Fruit fly (Drosophila melanogaster) whole organism, prepupa: ENCODE measurements around the gene Cisd2.
A peak's percentile ranks its signal among the peaks of the same experiment; 100 is the strongest.

ENCODE experiments used
- Blimp-1 ChIP-seq: fragments of 200-800 bp; sonication (Bioruptor generic); optimal IDR thresholded peaks from 3 replicates; lab custom pipeline; 2017; ENCODE audit warnings: missing biosample characterization, missing genetic modification characterization, mild to moderate bottlenecking, moderate library complexity, missing genetic modification reagents
- CG10631 ChIP-seq: fragments of 200-800 bp; sonication (Bioruptor generic); optimal IDR thresholded peaks from 2 replicates; lab custom pipeline; 2016; ENCODE audit warnings: missing biosample characterization, missing genetic modification characterization
- CG10669 ChIP-seq: fragments of 200-800 bp; sonication (Bioruptor generic); optimal IDR thresholded peaks from 3 replicates; lab custom pipeline; 2018; ENCODE audit warnings: missing biosample characterization, mild to moderate bottlenecking, missing genetic modification characterization, moderate library complexity
- CG11294 ChIP-seq: fragments of 200-800 bp; sonication (Bioruptor generic); IDR thresholded peaks from 2 replicates; pipeline ENCODE4 v1.3.6; 2022; ENCODE audit warnings: missing biosample characterization, missing genetic modification characterization
- CG11762 ChIP-seq: fragments of 200-800 bp; sonication (Bioruptor generic); optimal IDR thresholded peaks from 3 replicates; lab custom pipeline; 2016; ENCODE audit warnings: missing biosample characterization, missing genetic modification characterization; ENCODE audit not compliant: insufficient read depth
- CG11902 ChIP-seq: fragments of 200-800 bp; sonication (Bioruptor generic); optimal IDR thresholded peaks from 3 replicates; lab custom pipeline; 2016; ENCODE audit warnings: missing biosample characterization, missing genetic modification characterization
- CG15336 ChIP-seq: fragments of 200-800 bp; sonication (Bioruptor generic); IDR thresholded peaks from 2 replicates; pipeline ENCODE4 v1.3.6; 2022; ENCODE audit warnings: missing biosample characterization, missing genetic modification characterization
- CG1621 ChIP-seq: fragments of 200-800 bp; sonication (Bioruptor generic); optimal IDR thresholded peaks from 3 replicates; lab custom pipeline; 2018; ENCODE audit warnings: missing biosample characterization, mild to moderate bottlenecking, missing genetic modification characterization
- CG16779 ChIP-seq: fragments of 200-800 bp; sonication (Bioruptor generic); optimal IDR thresholded peaks from 3 replicates; lab custom pipeline; 2017; ENCODE audit warnings: missing biosample characterization, mild to moderate bottlenecking, missing genetic modification characterization
- CG3032 ChIP-seq: fragments of 200-800 bp; optimal IDR thresholded peaks from 2 replicates; lab custom pipeline; 2019; ENCODE audit warnings: missing biosample characterization, mild to moderate bottlenecking, missing genetic modification characterization, moderate library complexity
- CG31627 ChIP-seq: fragments of 200-800 bp; sonication (Bioruptor generic); optimal IDR thresholded peaks from 3 replicates; lab custom pipeline; 2016; ENCODE audit warnings: missing biosample characterization, missing genetic modification characterization
- CG34406 ChIP-seq: fragments of 200-800 bp; sonication (Bioruptor generic); optimal IDR thresholded peaks from 3 replicates; lab custom pipeline; 2016; ENCODE audit warnings: missing biosample characterization, missing genetic modification characterization
- CG4318 ChIP-seq: fragments of 200-800 bp; sonication (Bioruptor generic); optimal IDR thresholded peaks from 3 replicates; lab custom pipeline; 2017; ENCODE audit warnings: missing biosample characterization, mild to moderate bottlenecking, missing genetic modification characterization
- CG6163 ChIP-seq: fragments of 200-800 bp; sonication (Bioruptor generic); IDR thresholded peaks from 3 replicates; pipeline ENCODE4 v1.3.6; 2022; ENCODE audit warnings: missing biosample characterization, missing genetic modification characterization
- CG6276 ChIP-seq: fragments of 200-800 bp; sonication (Bioruptor generic); optimal IDR thresholded peaks from 2 replicates; lab custom pipeline; 2017; ENCODE audit warnings: missing biosample characterization, mild to moderate bottlenecking, missing genetic modification characterization
- CG6792 ChIP-seq: fragments of 200-800 bp; sonication (Bioruptor generic); optimal IDR thresholded peaks from 3 replicates; lab custom pipeline; 2016; ENCODE audit warnings: missing biosample characterization, missing genetic modification characterization
- CG6854 ChIP-seq: fragments of 200-800 bp; sonication (Bioruptor generic); optimal IDR thresholded peaks from 2 replicates; lab custom pipeline; 2017; ENCODE audit warnings: missing biosample characterization, mild to moderate bottlenecking, missing genetic modification characterization
- CG7368 ChIP-seq: fragments of 200-800 bp; sonication (Bioruptor generic); optimal IDR thresholded peaks from 3 replicates; lab custom pipeline; 2016; ENCODE audit warnings: missing biosample characterization, missing genetic modification characterization
- CG8119 ChIP-seq: fragments of 200-800 bp; sonication (Bioruptor generic); IDR thresholded peaks from 3 replicates; pipeline ENCODE4 v1.3.6; 2022; ENCODE audit warnings: missing biosample characterization, missing genetic modification characterization
- CG8319 ChIP-seq: fragments of 200-800 bp; sonication (Bioruptor generic); optimal IDR thresholded peaks from 3 replicates; lab custom pipeline; 2016; ENCODE audit warnings: missing biosample characterization, missing genetic modification characterization
- CG8632 ChIP-seq: fragments of 200-800 bp; sonication (Bioruptor generic); optimal IDR thresholded peaks from 3 replicates; lab custom pipeline; 2016; ENCODE audit warnings: missing biosample characterization, missing genetic modification characterization
- Eip75B ChIP-seq: fragments of 200-800 bp; sonication (Bioruptor generic); optimal IDR thresholded peaks from 3 replicates; lab custom pipeline; 2016; ENCODE audit warnings: missing biosample characterization, missing genetic modification characterization
- Eip78C ChIP-seq: fragments of 200-800 bp; sonication (Bioruptor generic); peaks from one replicate; lab custom pipeline; 2016; ENCODE audit warnings: missing biosample characterization, missing genetic modification characterization
- Eip93F ChIP-seq: fragments of 200-800 bp; sonication (Bioruptor generic); optimal IDR thresholded peaks from 2 replicates; lab custom pipeline; 2016; ENCODE audit warnings: missing biosample characterization, mild to moderate bottlenecking, missing genetic modification characterization
- Ets21C ChIP-seq: fragments of 200-800 bp; sonication (Bioruptor generic); optimal IDR thresholded peaks from 3 replicates; lab custom pipeline; 2016; ENCODE audit warnings: missing biosample characterization, missing genetic modification characterization
- Ets96B ChIP-seq: fragments of 200-800 bp; optimal IDR thresholded peaks from 2 replicates; lab custom pipeline; 2019; ENCODE audit warnings: missing biosample characterization, mild to moderate bottlenecking, missing genetic modification characterization, moderate library complexity
- Gug ChIP-seq: fragments of 200-800 bp; sonication (Bioruptor generic); IDR thresholded peaks from 2 replicates; pipeline ENCODE4 v1.3.6; 2022; ENCODE audit warnings: missing biosample characterization, missing genetic modification characterization
- Hr38 ChIP-seq: sonication (Bioruptor generic); optimal IDR thresholded peaks from 2 replicates; lab custom pipeline; 2016; ENCODE audit warnings: missing biosample characterization, missing genetic modification characterization
- Hr4 ChIP-seq: fragments of 200-800 bp; sonication (Bioruptor generic); optimal IDR thresholded peaks from 3 replicates; lab custom pipeline; 2016; ENCODE audit warnings: missing biosample characterization, missing genetic modification characterization
- Met ChIP-seq: fragments of 200-800 bp; sonication (Bioruptor generic); optimal IDR thresholded peaks from 3 replicates; lab custom pipeline; 2016; ENCODE audit warnings: missing biosample characterization, missing genetic modification characterization
- OdsH ChIP-seq: fragments of 200-800 bp; sonication (Bioruptor generic); optimal IDR thresholded peaks from 3 replicates; lab custom pipeline; 2016; ENCODE audit warnings: missing biosample characterization, missing genetic modification characterization
- Sox102F ChIP-seq: fragments of 200-800 bp; sonication (Bioruptor generic); optimal IDR thresholded peaks from 2 replicates; lab custom pipeline; 2016; ENCODE audit warnings: missing biosample characterization, mild to moderate bottlenecking, missing genetic modification characterization
- Sox15 ChIP-seq: fragments of 200-800 bp; sonication (Bioruptor generic); optimal IDR thresholded peaks from 3 replicates; lab custom pipeline; 2016; ENCODE audit warnings: missing biosample characterization, missing genetic modification characterization
- achi ChIP-seq: fragments of 200-800 bp; sonication (Bioruptor generic); optimal IDR thresholded peaks from 3 replicates; lab custom pipeline; 2016; ENCODE audit warnings: missing biosample characterization, missing genetic modification characterization
- cyc ChIP-seq: fragments of 200-800 bp; sonication (Bioruptor generic); optimal IDR thresholded peaks from 3 replicates; lab custom pipeline; 2016; ENCODE audit warnings: missing biosample characterization, missing genetic modification characterization
- esn ChIP-seq: fragments of 200-800 bp; sonication (Bioruptor generic); optimal IDR thresholded peaks from 2 replicates; lab custom pipeline; 2016; ENCODE audit warnings: missing biosample characterization, mild to moderate bottlenecking, missing genetic modification characterization, moderate library complexity
- fd85E ChIP-seq: fragments of 200-800 bp; sonication (Bioruptor generic); optimal IDR thresholded peaks from 3 replicates; lab custom pipeline; 2016; ENCODE audit warnings: missing biosample characterization, missing genetic modification characterization
- fkh ChIP-seq: fragments of 200-800 bp; sonication (Bioruptor generic); optimal IDR thresholded peaks from 3 replicates; lab custom pipeline; 2017; ENCODE audit warnings: missing biosample characterization, mild to moderate bottlenecking, missing genetic modification characterization, moderate library complexity
- salr ChIP-seq, 2 experiments: fragments of 200-800 bp; sonication (Bioruptor generic); optimal IDR thresholded peaks; 3 replicates each; lab custom pipeline; 2016 to 2018; ENCODE audit warnings: missing biosample characterization in 2 of 2, missing genetic modification characterization in 2 of 2, mild to moderate bottlenecking in 1 of 2
- spab ChIP-seq: fragments of 200-800 bp; sonication (Bioruptor generic); optimal IDR thresholded peaks from 2 replicates; lab custom pipeline; 2017; ENCODE audit warnings: missing biosample characterization, mild to moderate bottlenecking, missing genetic modification characterization, missing genetic modification reagents
- ss ChIP-seq, 2 experiments: fragments of 200-800 bp; sonication (Bioruptor generic); optimal IDR thresholded peaks; 2 replicates in 1 of 2; 3 replicates in 1 of 2; lab custom pipeline; 2017 to 2018; ENCODE audit warnings: mild to moderate bottlenecking in 2 of 2, missing biosample characterization in 2 of 2, missing genetic modification characterization in 2 of 2, moderate library complexity in 1 of 2
- svp ChIP-seq: fragments of 200-800 bp; sonication (Bioruptor generic); peaks from one replicate; lab custom pipeline; 2016; ENCODE audit warnings: missing biosample characterization, missing genetic modification characterization
- topi ChIP-seq: fragments of 200-800 bp; sonication (Bioruptor generic); optimal IDR thresholded peaks from 3 replicates; lab custom pipeline; 2016; ENCODE audit warnings: missing biosample characterization, missing genetic modification characterization
- vri ChIP-seq: fragments of 200-800 bp; sonication (Bioruptor generic); optimal IDR thresholded peaks from 3 replicates; lab custom pipeline; 2016; ENCODE audit warnings: missing biosample characterization, mild to moderate bottlenecking, missing genetic modification characterization

Gene Cisd2

DNA sequence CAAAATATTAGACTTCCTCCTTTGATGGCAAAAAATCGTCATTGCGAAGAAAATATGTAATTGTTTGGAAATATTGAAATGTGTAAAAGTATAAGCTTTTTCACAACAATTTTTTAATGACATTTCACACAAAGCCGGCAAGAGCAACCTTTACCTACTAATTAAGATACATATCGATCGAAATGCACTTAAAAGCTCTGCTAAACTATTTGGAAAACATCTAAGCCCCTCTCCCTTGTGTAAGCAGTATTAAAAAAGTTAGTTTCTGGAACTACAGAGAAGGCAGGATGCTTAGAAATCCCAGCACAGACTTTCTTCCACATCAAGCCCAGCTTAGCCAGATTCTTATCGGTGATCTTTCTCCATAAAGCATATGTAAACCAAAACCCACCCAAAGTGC lies 19.2 kb downstream of the Cisd2 start, which contains the start of gene Cyt-c1L:
Gene Cyt-c1L, minus strand, starts transcription at position 101 of the 400 bp plus-strand sequence.
- no peak for TF ChIP-seq CG6163 (GFP tag; lab: Robert Waterston, UW)
- no peak for TF ChIP-seq ss (GFP tag; optimal IDR thresholded peaks at IDR 0.05; lab: Kevin White, UChicago)
- TF ChIP-seq CG10669 (GFP tag; lab: Kevin White, UChicago): no peak
- TF ChIP-seq achi (GFP tag; lab: Kevin White, UChicago): no peak
- no peak for TF ChIP-seq CG15336 (GFP tag; lab: Robert Waterston, UW)

dm6 chr3R:29202418-29202817 lies 20.8 kb downstream of the Cisd2 start, which contains the start of gene Mesh1:
Gene Mesh1, minus strand, starts transcription at chr3R:29202525.
- peak; percentile 13 for TF ChIP-seq fkh (GFP tag; lab: Kevin White, UChicago)
- TF ChIP-seq topi (GFP tag; lab: Kevin White, UChicago): no peak

DNA sequence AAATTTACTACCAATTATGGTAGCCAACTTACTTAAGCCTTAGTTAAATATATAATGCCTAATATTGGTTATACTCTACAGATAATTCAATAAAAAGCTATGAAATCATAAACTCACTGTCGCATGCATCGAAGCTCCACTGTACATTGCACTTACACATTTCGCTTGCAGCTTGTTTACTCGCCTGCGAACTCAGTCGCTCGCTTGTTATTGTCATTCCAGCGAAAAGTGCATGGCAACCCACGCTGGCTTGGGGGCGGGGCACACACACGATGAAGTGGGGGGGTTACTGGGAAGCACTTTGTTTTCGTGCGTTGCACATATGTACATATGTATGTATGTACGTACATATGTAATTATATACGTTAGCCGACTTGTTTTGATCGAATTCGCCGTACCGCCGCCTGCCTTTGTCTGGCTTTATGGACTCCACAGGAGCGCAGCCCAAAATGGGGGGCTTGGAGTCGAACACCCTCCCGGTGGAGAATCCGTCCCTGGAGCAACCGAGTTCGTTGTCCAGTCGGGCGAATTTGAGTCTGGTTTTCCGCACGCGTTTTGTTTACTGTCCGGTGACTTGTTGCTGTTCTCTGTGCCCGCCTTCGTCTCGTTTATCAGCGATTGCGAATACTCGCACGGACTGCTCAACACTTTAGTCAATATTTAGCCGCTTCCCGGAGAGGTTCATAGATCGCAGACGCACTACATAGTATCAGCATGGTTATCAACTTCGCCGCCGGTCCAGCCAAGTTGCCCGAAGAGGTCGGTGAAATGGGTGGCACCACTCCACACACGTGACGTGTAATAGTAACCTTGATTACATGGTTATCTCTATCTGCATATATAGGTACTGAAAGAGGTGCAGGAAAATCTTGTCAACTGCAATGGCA lies 23.2 kb downstream of the Cisd2 start, which contains the start of gene CG11899:
Gene CG11899, plus strand, starts transcription at position 648 of the 887 bp plus-strand sequence.
- TF ChIP-seq Ets96B (tag; lab: Kevin White, UChicago): peak; percentile 48
- peak; percentile 72 for TF ChIP-seq CG7368 (GFP tag; lab: Kevin White, UChicago)
- TF ChIP-seq CG6854: peak; percentile 97
- peak; percentile 83 for TF ChIP-seq topi (GFP tag; lab: Kevin White, UChicago)
- TF ChIP-seq CG6792: peak; percentile 77
- no peak for TF ChIP-seq Hr38
- TF ChIP-seq CG8632: peak; percentile 55
- TF ChIP-seq CG8319 (GFP tag; lab: Kevin White, UChicago): peak; percentile 54
- peak; percentile 85 for TF ChIP-seq Eip78C (GFP tag; lab: Kevin White, UChicago)
- TF ChIP-seq vri (GFP tag; lab: Kevin White, UChicago): peak; percentile 82
- TF ChIP-seq ss (GFP tag; optimal IDR thresholded peaks at IDR 0.05; lab: Kevin White, UChicago): peak; percentile 75 to 89
- TF ChIP-seq Eip93F: peak; percentile 94
- TF ChIP-seq Sox15 (GFP tag; lab: Kevin White, UChicago): peak; percentile 25
- peak; percentile 65 for TF ChIP-seq Hr4
- peak; percentile 39 for TF ChIP-seq fkh (GFP tag; lab: Kevin White, UChicago)
- TF ChIP-seq CG11762 (GFP tag; lab: Kevin White, UChicago): peak; percentile 39
- TF ChIP-seq CG34406: peak; percentile 61
- TF ChIP-seq esn (GFP tag; lab: Kevin White, UChicago): peak; percentile 85
- TF ChIP-seq Gug (GFP tag; lab: Robert Waterston, UW): peak; percentile 38
- TF ChIP-seq achi (GFP tag; lab: Kevin White, UChicago): peak; percentile 60
- TF ChIP-seq spab (GFP tag; lab: Kevin White, UChicago): peak; percentile 68
- peak; percentile 90 for TF ChIP-seq cyc (GFP tag; lab: Kevin White, UChicago)
- peak; percentile 78 for TF ChIP-seq CG15336 (GFP tag; lab: Robert Waterston, UW)
- TF ChIP-seq Blimp-1 (GFP tag; lab: Kevin White, UChicago): peak; percentile 58
- peak; percentile 75 for TF ChIP-seq fd85E
- TF ChIP-seq CG11294 (GFP tag; lab: Robert Waterston, UW): peak; percentile 41; the same call in 1 of the 2 replicates
- peak; percentile 83 for TF ChIP-seq Sox102F (GFP tag; lab: Kevin White, UChicago)
- peak in 1 of 2 experiments; percentile 48 for TF ChIP-seq salr (GFP tag; optimal IDR thresholded peaks at IDR 0.05; lab: Kevin White, UChicago)
- peak; percentile 98 for TF ChIP-seq svp (GFP tag; lab: Kevin White, UChicago)
- peak; percentile 99 for TF ChIP-seq CG11902
- peak; percentile 88 for TF ChIP-seq Eip75B (GFP tag; lab: Kevin White, UChicago)
- peak; percentile 75 for TF ChIP-seq Ets21C (GFP tag; lab: Kevin White, UChicago)
- peak; percentile 26 for TF ChIP-seq CG4318 (GFP tag; lab: Kevin White, UChicago)
- TF ChIP-seq CG16779 (tag; lab: Kevin White, UChicago): peak; percentile 47
- TF ChIP-seq CG1621 (tag; lab: Kevin White, UChicago): peak; percentile 93
- TF ChIP-seq OdsH (GFP tag; lab: Kevin White, UChicago): peak; percentile 68
- TF ChIP-seq CG3032 (tag; lab: Kevin White, UChicago): peak; percentile 56
- peak; percentile 68 for TF ChIP-seq CG8119 (GFP tag; lab: Robert Waterston, UW)
- TF ChIP-seq CG6276: peak; percentile 61
- TF ChIP-seq Met (GFP tag; lab: Kevin White, UChicago): peak; percentile 87
- peak; percentile 74 for TF ChIP-seq CG31627 (GFP tag; lab: Kevin White, UChicago)
- TF ChIP-seq CG10631 (GFP tag; lab: Kevin White, UChicago): peak; percentile 69
